Worm (Caenorhabditis elegans) whole organism, midembryonic: ENCODE data around the gene M142.5.

Source experiments
- flt-1 ChIP-seq: fragments of 200-800 bp; sonication (Bioruptor generic); IDR thresholded peaks from 2 replicates; pipeline ENCODE4 v1.3.6; 2022; ENCODE audit warnings: missing genetic modification characterization, missing compliant biosample characterization
- klf-2 ChIP-seq: fragments of 200-800 bp; sonication (Bioruptor generic); conservative IDR thresholded peaks from 2 replicates; pipeline ENCODE4 v1.3.6; 2022; ENCODE audit warnings: missing genetic modification reagents, missing genetic modification characterization, missing compliant biosample characterization
- med-1 ChIP-seq: sonication (generic microtip); optimal IDR thresholded peaks from 2 replicates; lab custom pipeline; 2017; ENCODE audit warnings: missing genetic modification characterization, mild to moderate bottlenecking, missing compliant biosample characterization, antibody characterized with exemption, missing genetic modification reagents; ENCODE audit not compliant: insufficient read depth
- tab-1 ChIP-seq: fragments of 200-800 bp; sonication (Bioruptor generic); IDR thresholded peaks from 2 replicates; pipeline ENCODE4 v1.3.6; 2022; ENCODE audit warnings: missing genetic modification characterization, missing compliant biosample characterization
- ztf-23 ChIP-seq: fragments of 200-800 bp; sonication (Bioruptor generic); IDR thresholded peaks from 2 replicates; pipeline ENCODE4 v1.3.6; 2022; ENCODE audit warnings: missing genetic modification reagents, missing genetic modification characterization, missing compliant biosample characterization
- ztf-29 ChIP-seq: fragments of 200-800 bp; sonication (Bioruptor generic); IDR thresholded peaks from 2 replicates; pipeline ENCODE4 v1.3.6; 2022; ENCODE audit warnings: missing genetic modification reagents, missing genetic modification characterization, missing compliant biosample characterization

ce11 chrIII:10967010-10967409, 36.0 kb downstream of the M142.5 start, which contains the start of gene W05B2.2:
- no peak for TF ChIP-seq tab-1 (GFP tag; lab: Robert Waterston, UW)
- TF ChIP-seq ztf-29 (GFP tag; lab: Robert Waterston, UW), result no peak
- no peak for TF ChIP-seq ztf-23 (GFP tag; lab: Robert Waterston, UW)
- no peak for TF ChIP-seq klf-2 (GFP tag; lab: Robert Waterston, UW)
- no peak for TF ChIP-seq med-1 (GFP tag; lab: Kevin White, UChicago)
- TF ChIP-seq flt-1 (GFP tag; lab: Robert Waterston, UW), result no peak
